Fruit fly (Drosophila melanogaster) whole organism, prepupa: ENCODE data around the gene CG17660.

Experiments
- CG15336 ChIP-seq: fragments of 200-800 bp; sonication (Bioruptor generic); IDR thresholded peaks from 2 replicates; pipeline ENCODE4 v1.3.6; 2022; ENCODE audit warnings: missing biosample characterization, missing genetic modification characterization
- CG6792 ChIP-seq: fragments of 200-800 bp; sonication (Bioruptor generic); optimal IDR thresholded peaks from 3 replicates; lab custom pipeline; 2016; ENCODE audit warnings: missing biosample characterization, missing genetic modification characterization
- CG6854 ChIP-seq: fragments of 200-800 bp; sonication (Bioruptor generic); optimal IDR thresholded peaks from 2 replicates; lab custom pipeline; 2017; ENCODE audit warnings: missing biosample characterization, mild to moderate bottlenecking, missing genetic modification characterization
- CG8632 ChIP-seq: fragments of 200-800 bp; sonication (Bioruptor generic); optimal IDR thresholded peaks from 3 replicates; lab custom pipeline; 2016; ENCODE audit warnings: missing biosample characterization, missing genetic modification characterization
- Ets21C ChIP-seq: fragments of 200-800 bp; sonication (Bioruptor generic); optimal IDR thresholded peaks from 3 replicates; lab custom pipeline; 2016; ENCODE audit warnings: missing biosample characterization, missing genetic modification characterization
- Gug ChIP-seq: fragments of 200-800 bp; sonication (Bioruptor generic); IDR thresholded peaks from 2 replicates; pipeline ENCODE4 v1.3.6; 2022; ENCODE audit warnings: missing biosample characterization, missing genetic modification characterization
- Hr38 ChIP-seq: sonication (Bioruptor generic); optimal IDR thresholded peaks from 2 replicates; lab custom pipeline; 2016; ENCODE audit warnings: missing biosample characterization, missing genetic modification characterization
- achi ChIP-seq: fragments of 200-800 bp; sonication (Bioruptor generic); optimal IDR thresholded peaks from 3 replicates; lab custom pipeline; 2016; ENCODE audit warnings: missing biosample characterization, missing genetic modification characterization
- net ChIP-seq: fragments of 200-800 bp; sonication (Bioruptor generic); optimal IDR thresholded peaks from 3 replicates; lab custom pipeline; 2016; ENCODE audit warnings: missing biosample characterization, missing genetic modification characterization

DNA sequence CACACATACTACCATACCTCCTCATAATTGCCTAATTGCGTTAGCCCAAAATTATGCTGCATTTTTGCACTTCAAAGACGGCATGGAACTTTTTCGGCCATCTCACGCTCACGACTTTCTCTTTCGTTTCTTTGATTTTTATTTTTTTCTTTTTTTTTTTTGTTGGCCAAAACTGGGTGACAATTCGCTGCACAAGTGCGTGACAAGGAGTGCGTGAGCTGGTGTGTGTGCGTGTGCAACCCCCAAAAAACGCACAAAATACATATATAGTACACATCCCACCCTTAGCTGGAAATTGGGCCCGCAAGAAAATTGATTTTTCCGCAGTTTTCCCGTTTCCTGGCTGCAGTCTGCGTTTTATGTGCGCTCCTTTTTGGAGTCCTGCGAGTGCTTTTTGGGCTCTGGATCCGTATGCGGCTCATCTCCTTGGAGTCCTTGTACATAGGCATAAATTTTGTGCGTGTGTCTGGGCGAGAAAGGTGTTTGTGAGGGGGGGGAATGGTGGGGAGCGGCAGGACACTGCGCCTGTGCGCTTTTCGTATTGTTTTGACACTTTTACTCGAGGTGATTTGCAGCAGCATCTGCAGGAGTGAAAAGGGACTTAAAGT is 38.0 kb downstream of the CG17660 start:
- no peak for TF ChIP-seq CG6792 (GFP tag; lab: Kevin White, UChicago)
- TF ChIP-seq net (GFP tag; lab: Kevin White, UChicago): no peak
- no peak for TF ChIP-seq CG6854 (GFP tag; lab: Kevin White, UChicago)
- TF ChIP-seq Gug (GFP tag; lab: Robert Waterston, UW): no peak
- TF ChIP-seq CG8632: no peak
- no peak for TF ChIP-seq CG15336 (GFP tag; lab: Robert Waterston, UW)
- no peak for TF ChIP-seq achi (GFP tag; lab: Kevin White, UChicago)
- TF ChIP-seq Ets21C (GFP tag; lab: Kevin White, UChicago): no peak
- no peak for TF ChIP-seq Hr38 (GFP tag; lab: Kevin White, UChicago)
